Fruit fly (Drosophila melanogaster) whole organism, embryonic: ENCODE data around the gene CG13258.

ENCODE experiments used
- CG10979 ChIP-seq: fragments of 200-800 bp; sonication (Bioruptor generic); optimal IDR thresholded peaks from 2 replicates; lab custom pipeline; 2018; ENCODE audit warnings: missing biosample characterization, mild to moderate bottlenecking, missing genetic modification characterization, moderate library complexity
- CG11504 ChIP-seq: fragments of 200-800 bp; sonication (Bioruptor generic); optimal IDR thresholded peaks from 3 replicates; lab custom pipeline; 2019; ENCODE audit warnings: missing biosample characterization, mild to moderate bottlenecking, missing genetic modification characterization, moderate library complexity
- CG12391 ChIP-seq: fragments of 200-800 bp; sonication (Bioruptor generic); optimal IDR thresholded peaks from 3 replicates; lab custom pipeline; 2018; ENCODE audit warnings: missing biosample characterization, mild to moderate bottlenecking, missing genetic modification characterization, moderate library complexity
- CG14014 ChIP-seq: fragments of 200-800 bp; sonication (Bioruptor generic); IDR thresholded peaks from 2 replicates; pipeline ENCODE4 v1.3.6; 2022; ENCODE audit warnings: missing biosample characterization, missing genetic modification characterization
- CG14441 ChIP-seq: fragments of 200-800 bp; sonication (Bioruptor generic); IDR thresholded peaks from 2 replicates; pipeline ENCODE4 v1.3.6; 2022; ENCODE audit warnings: missing biosample characterization, missing genetic modification characterization
- CG14710 ChIP-seq: fragments of 200-800 bp; sonication (Bioruptor generic); optimal IDR thresholded peaks from 3 replicates; lab custom pipeline; 2019; ENCODE audit warnings: missing biosample characterization, mild to moderate bottlenecking, missing genetic modification characterization, moderate library complexity
- CG15601 ChIP-seq: fragments of 200-800 bp; sonication (Bioruptor generic); optimal IDR thresholded peaks from 3 replicates; lab custom pipeline; 2019; ENCODE audit warnings: missing biosample characterization, mild to moderate bottlenecking, missing genetic modification characterization, moderate library complexity
- CG15696 ChIP-seq: fragments of 200-800 bp; sonication (Bioruptor generic); optimal IDR thresholded peaks from 2 replicates; lab custom pipeline; 2019; ENCODE audit warnings: missing biosample characterization, mild to moderate bottlenecking, missing genetic modification characterization, moderate library complexity
- CG1602 ChIP-seq: fragments of 200-800 bp; sonication (Bioruptor generic); optimal IDR thresholded peaks from 3 replicates; lab custom pipeline; 2016; ENCODE audit warnings: missing biosample characterization, missing genetic modification characterization
- CG2678 ChIP-seq: fragments of 200-800 bp; sonication (Bioruptor generic); optimal IDR thresholded peaks from 3 replicates; lab custom pipeline; 2019; ENCODE audit warnings: missing biosample characterization, mild to moderate bottlenecking, missing genetic modification characterization, moderate library complexity
- CG2889 ChIP-seq: fragments of 200-800 bp; sonication (Bioruptor generic); IDR thresholded peaks from 3 replicates; pipeline ENCODE4 v1.3.6; 2022; ENCODE audit warnings: missing biosample characterization, missing genetic modification characterization
- CG32767 ChIP-seq: fragments of 200-800 bp; sonication (Bioruptor generic); IDR thresholded peaks from 2 replicates; pipeline ENCODE4 v1.3.6; 2022; ENCODE audit warnings: missing biosample characterization, missing genetic modification characterization
- CG33213 ChIP-seq: fragments of 200-800 bp; sonication (Bioruptor generic); optimal IDR thresholded peaks from 3 replicates; lab custom pipeline; 2016; ENCODE audit warnings: missing biosample characterization, missing genetic modification characterization
- CG34376 ChIP-seq: fragments of 200-800 bp; sonication (Bioruptor generic); optimal IDR thresholded peaks from 2 replicates; lab custom pipeline; 2018; ENCODE audit warnings: missing biosample characterization, mild to moderate bottlenecking, missing genetic modification characterization
- CG42726 ChIP-seq: fragments of 200-800 bp; sonication (Bioruptor generic); IDR thresholded peaks from 2 replicates; pipeline ENCODE4 v1.3.6; 2022; ENCODE audit warnings: missing biosample characterization, missing genetic modification characterization; ENCODE audit not compliant: partially characterized antibody
- CG4617 ChIP-seq: fragments of 200-800 bp; sonication (Bioruptor generic); optimal IDR thresholded peaks from 3 replicates; lab custom pipeline; 2016; ENCODE audit warnings: missing biosample characterization, missing genetic modification characterization, borderline replicate concordance
- CG4730 ChIP-seq: fragments of 200-800 bp; sonication (Bioruptor generic); IDR thresholded peaks from 2 replicates; pipeline ENCODE4 v1.3.6; 2022; ENCODE audit warnings: missing biosample characterization, missing genetic modification characterization
- CG6654 ChIP-seq: fragments of 200-800 bp; sonication (Bioruptor generic); optimal IDR thresholded peaks from 2 replicates; lab custom pipeline; 2017; ENCODE audit warnings: missing biosample characterization, mild to moderate bottlenecking, missing genetic modification characterization
- CG7963 ChIP-seq: fragments of 200-800 bp; sonication (Bioruptor generic); IDR thresholded peaks from 3 replicates; pipeline ENCODE4 v1.3.6; 2022; ENCODE audit warnings: missing biosample characterization, missing genetic modification characterization; ENCODE audit not compliant: partially characterized antibody
- CG9727 ChIP-seq: fragments of 200-800 bp; sonication (Bioruptor generic); optimal IDR thresholded peaks from 3 replicates; lab custom pipeline; 2017; ENCODE audit warnings: missing biosample characterization, mild to moderate bottlenecking, missing genetic modification characterization
- Dfd ChIP-seq, 2 experiments: fragments of >200 bp; optimal IDR thresholded peaks; 2 replicates each; lab custom pipeline; 2017; ENCODE audit warnings: missing biosample characterization in 2 of 2, missing genetic modification characterization in 2 of 2
- Dip3 ChIP-seq: fragments of 200-800 bp; sonication (Bioruptor generic); optimal IDR thresholded peaks from 3 replicates; lab custom pipeline; 2016; ENCODE audit warnings: missing biosample characterization, missing genetic modification characterization
- E2f1 ChIP-seq: fragments of 200-800 bp; sonication (Bioruptor generic); IDR thresholded peaks from 2 replicates; pipeline ENCODE4 v1.3.6; 2022; ENCODE audit warnings: missing biosample characterization, missing genetic modification characterization
- E2f2 ChIP-seq: fragments of 200-800 bp; sonication (Bioruptor generic); IDR thresholded peaks from 2 replicates; pipeline ENCODE4 v1.3.6; 2022; ENCODE audit warnings: missing biosample characterization, missing genetic modification characterization
- HLH3B ChIP-seq: fragments of 200-800 bp; sonication (Bioruptor generic); IDR thresholded peaks from 2 replicates; pipeline ENCODE4 v1.3.6; 2022; ENCODE audit warnings: missing biosample characterization, missing genetic modification characterization
- Jarid2 ChIP-seq: fragments of 200-800 bp; sonication (Bioruptor generic); optimal IDR thresholded peaks from 3 replicates; lab custom pipeline; 2017; ENCODE audit warnings: mild to moderate bottlenecking, missing biosample characterization, missing genetic modification reagents, missing genetic modification characterization
- Med ChIP-seq: fragments of 200-800 bp; sonication (Bioruptor generic); peaks from one replicate; lab custom pipeline; 2016; ENCODE audit warnings: missing biosample characterization, missing genetic modification characterization, mild to moderate bottlenecking, inconsistent platforms, moderate library complexity
- Sox100B ChIP-seq: fragments of 200-800 bp; sonication (Bioruptor generic); optimal IDR thresholded peaks from 3 replicates; lab custom pipeline; 2018; ENCODE audit warnings: missing biosample characterization, mild to moderate bottlenecking, missing genetic modification characterization
- Stat92E ChIP-seq, 3 experiments: fragments of >200 bp in 2 of 3; fragments of 200-800 bp in 1 of 3; sonication (Bioruptor generic) in 1 of 3; optimal IDR thresholded peaks; 2 replicates each; lab custom pipeline; 2017 to 2019; ENCODE audit warnings: missing biosample characterization in 3 of 3, missing genetic modification characterization in 3 of 3, mild to moderate bottlenecking in 1 of 3, moderate library complexity in 1 of 3
- bbx ChIP-seq: fragments of 200-800 bp; sonication (Bioruptor generic); IDR thresholded peaks from 2 replicates; pipeline ENCODE4 v1.3.6; 2022; ENCODE audit warnings: missing biosample characterization, missing genetic modification characterization; ENCODE audit not compliant: partially characterized antibody
- cas ChIP-seq: fragments of 200-800 bp; sonication (Bioruptor generic); IDR thresholded peaks from 2 replicates; pipeline ENCODE4 v1.3.6; 2022; ENCODE audit warnings: missing biosample characterization, missing genetic modification characterization
- chinmo ChIP-seq: fragments of 200-800 bp; sonication (Bioruptor generic); IDR thresholded peaks from 4 replicates; pipeline ENCODE4 v1.3.6; 2022; ENCODE audit warnings: missing biosample characterization, missing genetic modification characterization; ENCODE audit not compliant: partially characterized antibody
- chm ChIP-seq: fragments of 200-800 bp; sonication (Bioruptor generic); IDR thresholded peaks from 2 replicates; pipeline ENCODE4 v1.3.6; 2022; ENCODE audit warnings: missing biosample characterization, missing genetic modification characterization
- ci ChIP-seq: fragments of 200-800 bp; sonication (Bioruptor generic); IDR thresholded peaks from 3 replicates; pipeline ENCODE4 v1.3.6; 2022; ENCODE audit warnings: missing biosample characterization, missing genetic modification characterization
- exex ChIP-seq: fragments of 200-800 bp; sonication (Bioruptor generic); optimal IDR thresholded peaks from 4 replicates; lab custom pipeline; 2018; ENCODE audit warnings: missing biosample characterization, mild to moderate bottlenecking, missing genetic modification characterization, moderate library complexity
- her ChIP-seq: fragments of 200-800 bp; sonication (Bioruptor generic); optimal IDR thresholded peaks from 2 replicates; lab custom pipeline; 2016; ENCODE audit warnings: missing biosample characterization, missing genetic modification characterization
- hkb ChIP-seq, 2 experiments: fragments of 200-800 bp in 1 of 2; fragments of >200 bp in 1 of 2; sonication (Bioruptor generic) in 1 of 2; IDR thresholded peaks in 1 of 2; optimal IDR thresholded peaks in 1 of 2; 2 replicates each; pipeline versions ENCODE4 v1.3.6 to Lab custom; 2017 to 2022; ENCODE audit warnings: missing biosample characterization in 1 of 2, missing genetic modification characterization in 1 of 2
- insv ChIP-seq, 2 experiments: fragments of 200-800 bp; sonication (Bioruptor generic); optimal IDR thresholded peaks; 3 replicates each; lab custom pipeline; 2016 to 2018; ENCODE audit warnings: missing biosample characterization in 2 of 2, missing genetic modification characterization in 2 of 2
- knrl ChIP-seq: fragments of 200-800 bp; sonication (Bioruptor generic); IDR thresholded peaks from 3 replicates; pipeline ENCODE4 v1.3.6; 2022; ENCODE audit warnings: missing biosample characterization, missing genetic modification characterization; ENCODE audit not compliant: partially characterized antibody
- pho ChIP-seq: fragments of 200-800 bp; sonication (Bioruptor generic); optimal IDR thresholded peaks from 2 replicates; lab custom pipeline; 2016; ENCODE audit warnings: missing biosample characterization, missing genetic modification characterization
- ranshi ChIP-seq: fragments of 200-800 bp; sonication (Bioruptor generic); IDR thresholded peaks from 2 replicates; pipeline ENCODE4 v1.3.6; 2022; ENCODE audit warnings: missing biosample characterization, missing genetic modification characterization
- repo ChIP-seq: fragments of 200-800 bp; sonication (Bioruptor generic); optimal IDR thresholded peaks from 2 replicates; lab custom pipeline; 2016; ENCODE audit warnings: missing biosample characterization, missing genetic modification characterization
- scrt ChIP-seq: fragments of 200-800 bp; sonication (Bioruptor generic); optimal IDR thresholded peaks from 2 replicates; lab custom pipeline; 2018; ENCODE audit warnings: missing biosample characterization, mild to moderate bottlenecking, missing genetic modification characterization, moderate library complexity
- shn ChIP-seq: fragments of 200-800 bp; sonication (Bioruptor generic); optimal IDR thresholded peaks from 3 replicates; lab custom pipeline; 2016; ENCODE audit warnings: missing biosample characterization, missing genetic modification characterization
- ssp ChIP-seq: fragments of 200-800 bp; sonication (Bioruptor generic); IDR thresholded peaks from 2 replicates; pipeline ENCODE4 v1.3.6; 2022; ENCODE audit warnings: missing biosample characterization, missing genetic modification characterization
- tna ChIP-seq: fragments of 200-800 bp; sonication (Bioruptor generic); IDR thresholded peaks from 2 replicates; pipeline ENCODE4 v1.3.6; 2022; ENCODE audit warnings: missing biosample characterization, missing genetic modification characterization; ENCODE audit not compliant: partially characterized antibody
- yki ChIP-seq: fragments of >200 bp; optimal IDR thresholded peaks from 3 replicates; lab custom pipeline; 2018

The CG13258 gene

dm6 chr2L:16257227-16258071 lies 35.4 kb downstream of the CG13258 start, which contains the start of the genes PRL-1 and EndoGI:
Gene PRL-1 (minus strand): TSS chr2L:16257606.
Gene EndoGI (plus strand): TSS chr2L:16257688.
- TF ChIP-seq HLH3B (GFP tag; lab: Robert Waterston, UW), result peak; percentile 84; the same call in 1 of the 2 replicates
- no peak for TF ChIP-seq yki (lab: Kevin White, UChicago)
- peak; percentile 59; the same call in 1 of the 2 replicates for TF ChIP-seq CG14441
- no peak for TF ChIP-seq hkb (optimal IDR thresholded peaks at IDR 0.05; lab: Kevin White, UChicago)
- peak; percentile 83 for TF ChIP-seq hkb (GFP tag; IDR thresholded peaks at IDR 0.05; lab: Robert Waterston, UW)
- TF ChIP-seq her (GFP tag; lab: Kevin White, UChicago), result no peak
- TF ChIP-seq CG1602 (GFP tag; lab: Kevin White, UChicago), result peak; percentile 64
- peak; percentile 11 for TF ChIP-seq Jarid2
- TF ChIP-seq CG7963, result peak; percentile 99
- peak; percentile 48 for TF ChIP-seq pho (GFP tag; lab: Kevin White, UChicago)
- peak in 1 of 3 experiments; percentile 34 for TF ChIP-seq Stat92E (GFP tag; optimal IDR thresholded peaks at IDR 0.05; lab: Kevin White, UChicago)
- TF ChIP-seq CG14710 (tag; lab: Kevin White, UChicago), result peak; percentile 83
- no peak for TF ChIP-seq shn (GFP tag; lab: Kevin White, UChicago)
- peak; percentile 89 for TF ChIP-seq CG2678
- TF ChIP-seq ci (GFP tag; lab: Robert Waterston, UW), result peak; percentile 85
- TF ChIP-seq Dfd (GFP tag; optimal IDR thresholded peaks at IDR 0.05; lab: Kevin White, UChicago), result no peak
- TF ChIP-seq chinmo (GFP tag; lab: Robert Waterston, UW), result peak; percentile 99
- peak; percentile 81 for TF ChIP-seq CG4617
- TF ChIP-seq Med (GFP tag; lab: Kevin White, UChicago), result peak; percentile 88
- peak; percentile 99 for TF ChIP-seq knrl (GFP tag; lab: Robert Waterston, UW)
- 0 out of 2 replicates have a peak, but pooled peaks have one; percentile 44 for TF ChIP-seq cas
- no peak for TF ChIP-seq CG34376
- peak; percentile 82 for TF ChIP-seq CG11504 (tag; lab: Kevin White, UChicago)
- peak; percentile 56; the same call in 1 of the 2 replicates for TF ChIP-seq E2f2 (GFP tag; lab: Robert Waterston, UW)
- TF ChIP-seq tna (GFP tag; lab: Robert Waterston, UW), result peak; percentile 100
- TF ChIP-seq ranshi (GFP tag; lab: Robert Waterston, UW), result peak; percentile 78; the same call in 1 of the 2 replicates
- TF ChIP-seq CG10979 (tag; lab: Kevin White, UChicago), result peak; percentile 72
- TF ChIP-seq CG42726 (GFP tag; lab: Robert Waterston, UW), result peak; percentile 98
- peak; percentile 69; the same call in 1 of the 2 replicates for TF ChIP-seq CG32767 (GFP tag; lab: Robert Waterston, UW)
- TF ChIP-seq CG15696 (tag; lab: Kevin White, UChicago), result peak; percentile 60
- peak; percentile 83; the same call in 1 of the 2 replicates for TF ChIP-seq chm
- TF ChIP-seq CG9727 (GFP tag; lab: Kevin White, UChicago), result peak; percentile 71
- TF ChIP-seq CG33213, result peak; percentile 25
- peak; percentile 89 for TF ChIP-seq CG12391
- TF ChIP-seq scrt (GFP tag; lab: Kevin White, UChicago), result peak; percentile 44
- peak; percentile 100 for TF ChIP-seq bbx (GFP tag; lab: Robert Waterston, UW)
- peak; percentile 56; the same call in 1 of the 2 replicates for TF ChIP-seq CG4730 (GFP tag; lab: Robert Waterston, UW)
- TF ChIP-seq CG14014 (GFP tag; lab: Robert Waterston, UW), result peak; percentile 85
- no peak for TF ChIP-seq CG6654 (GFP tag; lab: Kevin White, UChicago)
- TF ChIP-seq Dip3 (GFP tag; lab: Kevin White, UChicago), result peak; percentile 25
- TF ChIP-seq insv (GFP tag; optimal IDR thresholded peaks at IDR 0.05; lab: Kevin White, UChicago), result peak in 1 of 2 experiments; percentile 69
- TF ChIP-seq exex (tag; lab: Kevin White, UChicago), result peak; percentile 71
- no peak; the same call in 1 of the 2 replicates for TF ChIP-seq E2f1 (GFP tag; lab: Robert Waterston, UW)
- TF ChIP-seq repo, result peak; percentile 10
- TF ChIP-seq CG15601 (tag; lab: Kevin White, UChicago), result peak; percentile 76
- peak; percentile 81 for TF ChIP-seq Sox100B (GFP tag; lab: Kevin White, UChicago)
- no peak; the same call in 2 of the 3 replicates for TF ChIP-seq CG2889
- TF ChIP-seq ssp (GFP tag; lab: Robert Waterston, UW), result no peak
